Worm (Caenorhabditis elegans) whole organism, L1 larva: ENCODE data around the gene pup-2.

Experiments used
- C04F5.9 ChIP-seq: sonication (generic microtip); optimal IDR thresholded peaks from 2 replicates; lab custom pipeline; 2016; ENCODE audit warnings: missing genetic modification characterization, missing compliant biosample characterization
- C16A3.4 ChIP-seq: fragments of 150-350 bp; optimal IDR thresholded peaks from 2 replicates; lab custom pipeline; 2014; ENCODE audit warnings: missing biosample characterization, missing genetic modification characterization
- C34B4.2 ChIP-seq: sonication (generic microtip); optimal IDR thresholded peaks from 2 replicates; lab custom pipeline; 2017; ENCODE audit warnings: mild to moderate bottlenecking, missing genetic modification characterization, missing compliant biosample characterization
- alr-1 ChIP-seq: fragments of 200-800 bp; sonication (Bioruptor generic); optimal IDR thresholded peaks from 2 replicates; lab custom pipeline; 2018; ENCODE audit warnings: borderline replicate concordance, mild to moderate bottlenecking, missing genetic modification characterization, missing compliant biosample characterization
- ceh-8 ChIP-seq: fragments of 200-800 bp; sonication (Bioruptor generic); optimal IDR thresholded peaks from 2 replicates; lab custom pipeline; 2018; ENCODE audit warnings: mild to moderate bottlenecking, missing genetic modification characterization, moderate library complexity, missing compliant biosample characterization
- ceh-82 ChIP-seq, 3 experiments: fragments of 150-350 bp in 1 of 3; sonication (generic microtip) in 2 of 3; optimal IDR thresholded peaks; 2 replicates each; lab custom pipeline; 2014 to 2017; ENCODE audit warnings: missing biosample characterization in 3 of 3, missing genetic modification characterization in 3 of 3
- ceh-88 ChIP-seq: fragments of 200-800 bp; sonication (Bioruptor generic); IDR thresholded peaks from 2 replicates; pipeline ENCODE4 v1.3.6; 2022; ENCODE audit warnings: missing genetic modification characterization, missing compliant biosample characterization
- ceh-90 ChIP-seq: sonication (generic microtip); optimal IDR thresholded peaks from 2 replicates; lab custom pipeline; 2016; ENCODE audit warnings: missing genetic modification characterization, missing compliant biosample characterization
- dpl-1 ChIP-seq, 3 experiments: fragments of 150-350 bp in 2 of 3; sonication (generic microtip) in 1 of 3; optimal IDR thresholded peaks; 2 replicates each; lab custom pipeline; 2014 to 2017; ENCODE audit warnings: missing biosample characterization in 3 of 3, missing genetic modification characterization in 3 of 3, missing genetic modification reagents in 3 of 3
- efl-3 ChIP-seq: fragments of 200-800 bp; sonication (Bioruptor generic); optimal IDR thresholded peaks from 2 replicates; lab custom pipeline; 2018; ENCODE audit warnings: mild to moderate bottlenecking, missing genetic modification characterization, missing compliant biosample characterization
- egl-27 ChIP-seq, 2 experiments: fragments of 150-350 bp in 1 of 2; sonication (generic microtip); optimal IDR thresholded peaks; 3 replicates each; lab custom pipeline; 2017 to 2018; ENCODE audit warnings: missing biosample characterization in 2 of 2, missing genetic modification characterization in 2 of 2, missing genetic modification reagents in 2 of 2
- elt-2 ChIP-seq: sonication (generic microtip); optimal IDR thresholded peaks from 2 replicates; lab custom pipeline; 2016; ENCODE audit warnings: missing genetic modification characterization, mild to moderate bottlenecking, inconsistent platforms, missing compliant biosample characterization, missing genetic modification reagents
- elt-3 ChIP-seq, 6 experiments: fragments of 150-350 bp in 1 of 6; sonication (generic microtip); optimal IDR thresholded peaks; 2 replicates each; lab custom pipeline; 2017 to 2018; ENCODE audit warnings: missing biosample characterization in 6 of 6, missing genetic modification characterization in 6 of 6, inconsistent platforms in 1 of 6
- fkh-8 ChIP-seq: sonication (generic microtip); optimal IDR thresholded peaks from 2 replicates; lab custom pipeline; 2016; ENCODE audit warnings: mild to moderate bottlenecking, missing genetic modification characterization, missing compliant biosample characterization
- fos-1 ChIP-seq: fragments of 150-350 bp; optimal IDR thresholded peaks from 2 replicates; lab custom pipeline; 2014; ENCODE audit warnings: missing biosample characterization, missing genetic modification characterization
- hlh-17 ChIP-seq: fragments of 200-800 bp; sonication (Bioruptor generic); optimal IDR thresholded peaks from 2 replicates; lab custom pipeline; 2018; ENCODE audit warnings: missing genetic modification characterization, mild to moderate bottlenecking, missing compliant biosample characterization, moderate library complexity, borderline replicate concordance
- hlh-4 ChIP-seq: sonication (generic microtip); optimal IDR thresholded peaks from 2 replicates; lab custom pipeline; 2016; ENCODE audit warnings: mild to moderate bottlenecking, missing genetic modification characterization, missing compliant biosample characterization
- irx-1 ChIP-seq: sonication (generic microtip); optimal IDR thresholded peaks from 2 replicates; lab custom pipeline; 2016; ENCODE audit warnings: missing genetic modification characterization, missing compliant biosample characterization
- isw-1 ChIP-seq: fragments of 200-800 bp; sonication (Bioruptor generic); IDR thresholded peaks from 2 replicates; pipeline ENCODE4 v1.3.6; 2022; ENCODE audit warnings: missing genetic modification characterization, missing compliant biosample characterization
- jun-1 ChIP-seq: fragments of 150-350 bp; optimal IDR thresholded peaks from 2 replicates; lab custom pipeline; 2014; ENCODE audit warnings: missing biosample characterization, missing genetic modification reagents, missing genetic modification characterization
- lin-13 ChIP-seq: fragments of 150-350 bp; optimal IDR thresholded peaks from 2 replicates; lab custom pipeline; 2014; ENCODE audit warnings: missing biosample characterization, missing genetic modification reagents, missing genetic modification characterization
- lin-39 ChIP-seq: fragments of 150-350 bp; optimal IDR thresholded peaks from 2 replicates; lab custom pipeline; 2014; ENCODE audit warnings: missing biosample characterization, missing genetic modification reagents, missing genetic modification characterization
- lsy-2 ChIP-seq, 2 experiments: fragments of 150-350 bp; optimal IDR thresholded peaks; 2 replicates each; lab custom pipeline; 2014; ENCODE audit warnings: missing biosample characterization in 2 of 2, missing genetic modification characterization in 2 of 2
- mdl-1 ChIP-seq, 2 experiments: fragments of 150-350 bp; optimal IDR thresholded peaks; 2 replicates each; lab custom pipeline; 2014 to 2017; ENCODE audit warnings: missing biosample characterization in 2 of 2, missing genetic modification characterization in 2 of 2, inconsistent platforms in 1 of 2
- mep-1 ChIP-seq: fragments of 150-350 bp; optimal IDR thresholded peaks from 2 replicates; lab custom pipeline; 2014; ENCODE audit warnings: missing biosample characterization, missing genetic modification characterization
- nhr-20 ChIP-seq: sonication (generic microtip); optimal IDR thresholded peaks from 2 replicates; lab custom pipeline; 2016; ENCODE audit warnings: mild to moderate bottlenecking, missing genetic modification characterization, missing compliant biosample characterization
- nhr-237 ChIP-seq: fragments of 150-350 bp; optimal IDR thresholded peaks from 2 replicates; lab custom pipeline; 2014; ENCODE audit warnings: missing biosample characterization, missing genetic modification characterization
- nhr-71 ChIP-seq: sonication (generic microtip); optimal IDR thresholded peaks from 2 replicates; lab custom pipeline; 2016; ENCODE audit warnings: mild to moderate bottlenecking, missing genetic modification characterization, moderate library complexity, missing compliant biosample characterization
- pag-3 ChIP-seq: sonication (generic microtip); optimal IDR thresholded peaks from 2 replicates; lab custom pipeline; 2017; ENCODE audit warnings: missing genetic modification characterization, mild to moderate bottlenecking, missing compliant biosample characterization, antibody characterized with exemption, borderline replicate concordance; ENCODE audit not compliant: insufficient read depth
- pax-3 ChIP-seq: fragments of 200-800 bp; sonication (Bioruptor generic); optimal IDR thresholded peaks from 2 replicates; lab custom pipeline; 2018; ENCODE audit warnings: mild to moderate bottlenecking, missing genetic modification characterization, moderate library complexity, missing compliant biosample characterization
- skn-1 ChIP-seq: fragments of 150-350 bp; optimal IDR thresholded peaks from 2 replicates; lab custom pipeline; 2014; ENCODE audit warnings: missing biosample characterization, missing genetic modification characterization
- sup-37 ChIP-seq: fragments of 200-800 bp; sonication (Bioruptor generic); optimal IDR thresholded peaks from 2 replicates; lab custom pipeline; 2018; ENCODE audit warnings: mild to moderate bottlenecking, missing genetic modification characterization, missing compliant biosample characterization
- tbx-2 ChIP-seq: sonication (generic microtip); optimal IDR thresholded peaks from 2 replicates; lab custom pipeline; 2016; ENCODE audit warnings: missing genetic modification characterization, missing compliant biosample characterization
- unc-130 ChIP-seq: fragments of 150-350 bp; optimal IDR thresholded peaks from 2 replicates; lab custom pipeline; 2017; ENCODE audit warnings: missing biosample characterization, missing genetic modification characterization, inconsistent platforms
- unc-62 ChIP-seq: fragments of 150-350 bp; optimal IDR thresholded peaks from 2 replicates; lab custom pipeline; 2014; ENCODE audit warnings: missing biosample characterization, missing genetic modification reagents, missing genetic modification characterization
- unc-98 ChIP-seq: fragments of 200-800 bp; sonication (Bioruptor generic); IDR thresholded peaks from 2 replicates; pipeline ENCODE4 v1.3.6; 2022; ENCODE audit warnings: missing genetic modification characterization, missing compliant biosample characterization
- vab-15 ChIP-seq: sonication (generic microtip); optimal IDR thresholded peaks from 2 replicates; lab custom pipeline; 2017; ENCODE audit warnings: missing genotype, mild to moderate bottlenecking, missing genetic modification characterization, missing compliant biosample characterization
- xbp-1 ChIP-seq: sonication (generic microtip); optimal IDR thresholded peaks from 2 replicates; lab custom pipeline; 2016; ENCODE audit warnings: missing genetic modification characterization, missing compliant biosample characterization
- ztf-11 ChIP-seq, 2 experiments: sonication (generic microtip); optimal IDR thresholded peaks; 2 replicates each; lab custom pipeline; 2016 to 2017; ENCODE audit warnings: missing genetic modification characterization in 2 of 2, missing biosample characterization in 1 of 2, missing compliant biosample characterization in 1 of 2
- ztf-4 ChIP-seq: fragments of 150-350 bp; optimal IDR thresholded peaks from 2 replicates; lab custom pipeline; 2014; ENCODE audit warnings: missing biosample characterization, missing genetic modification characterization

pup-2 gene

DNA sequence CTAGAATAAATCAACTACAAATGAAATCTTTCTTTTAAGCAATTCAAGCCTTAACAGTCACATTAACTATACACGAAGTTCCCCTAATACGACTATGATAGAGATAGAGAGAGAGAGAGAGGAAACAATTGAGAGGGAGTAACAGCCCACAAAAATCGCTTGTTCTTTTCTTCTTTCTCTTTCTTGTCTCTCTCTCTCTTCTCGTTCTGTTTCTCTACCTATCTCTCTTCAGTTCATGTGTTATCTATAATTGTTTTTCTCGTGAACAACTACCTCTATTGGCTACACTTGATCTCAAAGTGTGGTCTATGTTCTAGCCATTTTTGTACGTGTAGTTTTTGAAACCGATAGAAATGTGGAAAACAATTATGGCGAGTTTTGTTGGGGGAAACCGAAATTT is 16.9 kb downstream of the pup-2 start (continued):
- no peak for TF ChIP-seq ceh-90 (tag; lab: Kevin White, UChicago)
- peak in 2 of 3 experiments; percentile 10 to 34 for TF ChIP-seq dpl-1 (GFP tag; optimal IDR thresholded peaks at IDR 0.05; lab: Kevin White, UChicago)
- peak in 1 of 3 experiments; percentile 20 for TF ChIP-seq ceh-82 (tag; optimal IDR thresholded peaks at IDR 0.05; lab: Kevin White, UChicago)
- TF ChIP-seq lin-39 (tag; lab: Kevin White, UChicago): no peak
- TF ChIP-seq egl-27 (tag; optimal IDR thresholded peaks at IDR 0.05; lab: Kevin White, UChicago): no peak
- TF ChIP-seq alr-1 (tag; lab: Kevin White, UChicago): no peak
- TF ChIP-seq unc-62: no peak
- peak; percentile 80 for TF ChIP-seq nhr-71
- TF ChIP-seq nhr-20 (tag; lab: Kevin White, UChicago): peak; percentile 87
- TF ChIP-seq efl-3 (GFP tag; lab: Kevin White, UChicago): no peak
- no peak for TF ChIP-seq xbp-1 (tag; lab: Kevin White, UChicago)
- TF ChIP-seq vab-15 (tag; lab: Kevin White, UChicago): no peak
- no peak for TF ChIP-seq skn-1
- TF ChIP-seq lin-13 (GFP tag; lab: Kevin White, UChicago): peak; percentile 12
- no peak for TF ChIP-seq pag-3 (tag; lab: Kevin White, UChicago)
- TF ChIP-seq mep-1: peak; percentile 72
- TF ChIP-seq elt-3 (tag; optimal IDR thresholded peaks at IDR 0.05; lab: Kevin White, UChicago): peak in 5 of 6 experiments; percentile 38 to 81 (median 54)
- TF ChIP-seq isw-1 (GFP tag; lab: Robert Waterston, UW): no peak
- no peak for TF ChIP-seq hlh-4 (tag; lab: Kevin White, UChicago)
- TF ChIP-seq elt-2 (tag; lab: Kevin White, UChicago): peak; percentile 71
- TF ChIP-seq mdl-1 (tag; optimal IDR thresholded peaks at IDR 0.05; lab: Kevin White, UChicago): peak in 1 of 2 experiments; percentile 3
- no peak for TF ChIP-seq ztf-11 (tag; optimal IDR thresholded peaks at IDR 0.05; lab: Kevin White, UChicago)
- TF ChIP-seq fkh-8 (tag; lab: Kevin White, UChicago): peak; percentile 8
- no peak for TF ChIP-seq hlh-17
- TF ChIP-seq unc-98 (GFP tag; lab: Robert Waterston, UW): no peak
- no peak for TF ChIP-seq ceh-8
- TF ChIP-seq jun-1: peak; percentile 46
- TF ChIP-seq tbx-2 (tag; lab: Kevin White, UChicago): peak; percentile 51
- TF ChIP-seq unc-130 (tag; lab: Kevin White, UChicago): no peak
- no peak for TF ChIP-seq pax-3 (tag; lab: Kevin White, UChicago)

ce11 chrIII:5203310-5203709 is 17.6 kb downstream of the pup-2 start:
- peak; percentile 11 for TF ChIP-seq nhr-71
- no peak for TF ChIP-seq unc-130 (tag; lab: Kevin White, UChicago)
- TF ChIP-seq C04F5.9 (tag; lab: Kevin White, UChicago): no peak
- no peak for TF ChIP-seq ceh-88 (GFP tag; lab: Robert Waterston, UW)
- TF ChIP-seq ceh-82 (tag; optimal IDR thresholded peaks at IDR 0.05; lab: Kevin White, UChicago): no peak
- no peak for TF ChIP-seq irx-1

- TF ChIP-seq alr-1 (tag; lab: Kevin White, UChicago) (no peak), sup-37 (GFP tag; lab: Kevin White, UChicago) (no peak), fos-1 (tag; lab: Kevin White, UChicago) (no peak)
Observed at ce11 chrIII:5206861-5207414, 21.2 kb downstream of the pup-2 start, which contains the start of gene morc-1. Gene morc-1 (minus strand): TSS chrIII:5206911.

ce11 chrIII:5208992-5209391 is 23.3 kb downstream of the pup-2 start, which contains the start of gene syx-16:
Gene syx-16 (minus strand): TSS chrIII:5209109.
- TF ChIP-seq ztf-4 (tag; lab: Kevin White, UChicago): no peak
- no peak for TF ChIP-seq C34B4.2 (tag; lab: Kevin White, UChicago)
- TF ChIP-seq nhr-237 (tag; lab: Kevin White, UChicago): no peak
- no peak for TF ChIP-seq C16A3.4 (tag; lab: Kevin White, UChicago)
- no peak for TF ChIP-seq lin-39 (tag; lab: Kevin White, UChicago)
- peak in 1 of 2 experiments; percentile 28 for TF ChIP-seq lsy-2 (tag; optimal IDR thresholded peaks at IDR 0.05; lab: Kevin White, UChicago)
- no peak for TF ChIP-seq ceh-8
- no peak for TF ChIP-seq dpl-1 (GFP tag; optimal IDR thresholded peaks at IDR 0.05; lab: Kevin White, UChicago)
